Fruit fly (Drosophila melanogaster) whole organism, embryonic: ENCODE data around the gene Targ3.

Source experiments
- Abd-B ChIP-seq: fragments of 200-800 bp; sonication (Bioruptor generic); optimal IDR thresholded peaks from 2 replicates; lab custom pipeline; 2018; ENCODE audit warnings: missing biosample characterization, mild to moderate bottlenecking, missing genetic modification characterization, moderate library complexity
- CG10267 ChIP-seq: fragments of 200-800 bp; sonication (Bioruptor generic); optimal IDR thresholded peaks from 2 replicates; lab custom pipeline; 2018; ENCODE audit warnings: missing biosample characterization, mild to moderate bottlenecking, missing genetic modification characterization, moderate library complexity
- CG10321 ChIP-seq: fragments of 200-800 bp; sonication (Bioruptor generic); IDR thresholded peaks from 2 replicates; pipeline ENCODE4 v1.3.6; 2022; ENCODE audit warnings: missing biosample characterization, missing genetic modification characterization
- CG11560 ChIP-seq: fragments of 200-800 bp; sonication (Bioruptor generic); IDR thresholded peaks from 3 replicates; pipeline ENCODE4 v1.3.6; 2022; ENCODE audit warnings: missing biosample characterization, missing genetic modification characterization
- CG12071 ChIP-seq: fragments of 200-800 bp; sonication (Bioruptor generic); optimal IDR thresholded peaks from 3 replicates; lab custom pipeline; 2018; ENCODE audit warnings: missing biosample characterization, mild to moderate bottlenecking, missing genetic modification characterization
- CG12219 ChIP-seq: fragments of 200-800 bp; sonication (Bioruptor generic); optimal IDR thresholded peaks from 3 replicates; lab custom pipeline; 2018; ENCODE audit warnings: missing biosample characterization, mild to moderate bottlenecking, missing genetic modification characterization
- CG12391 ChIP-seq: fragments of 200-800 bp; sonication (Bioruptor generic); optimal IDR thresholded peaks from 3 replicates; lab custom pipeline; 2018; ENCODE audit warnings: missing biosample characterization, mild to moderate bottlenecking, missing genetic modification characterization, moderate library complexity
- CG14050 ChIP-seq: fragments of 200-800 bp; sonication (Bioruptor generic); IDR thresholded peaks from 3 replicates; pipeline ENCODE4 v1.3.6; 2022; ENCODE audit warnings: missing biosample characterization, missing genetic modification characterization
- CG16863 ChIP-seq: fragments of 200-800 bp; sonication (Bioruptor generic); optimal IDR thresholded peaks from 3 replicates; lab custom pipeline; 2016; ENCODE audit warnings: missing biosample characterization, missing genetic modification characterization
- CG17359 ChIP-seq: fragments of 200-800 bp; sonication (Bioruptor generic); optimal IDR thresholded peaks from 3 replicates; lab custom pipeline; 2018; ENCODE audit warnings: missing biosample characterization, mild to moderate bottlenecking, missing genetic modification characterization, moderate library complexity
- CG18619 ChIP-seq: fragments of 200-800 bp; sonication (Bioruptor generic); optimal IDR thresholded peaks from 3 replicates; lab custom pipeline; 2017; ENCODE audit warnings: missing biosample characterization, mild to moderate bottlenecking, missing genetic modification characterization
- CG2116 ChIP-seq: fragments of 200-800 bp; sonication (Bioruptor generic); optimal IDR thresholded peaks from 3 replicates; lab custom pipeline; 2018; ENCODE audit warnings: missing biosample characterization, mild to moderate bottlenecking, missing genetic modification characterization
- CG3847 ChIP-seq: fragments of 200-800 bp; sonication (Bioruptor generic); IDR thresholded peaks from 2 replicates; pipeline ENCODE4 v1.3.6; 2022; ENCODE audit warnings: missing biosample characterization, missing genetic modification characterization
- CG4328 ChIP-seq: fragments of 200-800 bp; sonication (Bioruptor generic); optimal IDR thresholded peaks from 3 replicates; lab custom pipeline; 2017; ENCODE audit warnings: missing biosample characterization, missing genetic modification reagents, missing genetic modification characterization
- CG6683 ChIP-seq: fragments of 200-800 bp; sonication (Bioruptor generic); optimal IDR thresholded peaks from 2 replicates; lab custom pipeline; 2017; ENCODE audit warnings: missing biosample characterization, mild to moderate bottlenecking, missing genetic modification characterization, missing genetic modification reagents
- CG7372 ChIP-seq: fragments of 200-800 bp; sonication (Bioruptor generic); IDR thresholded peaks from 2 replicates; pipeline ENCODE4 v1.3.6; 2022; ENCODE audit warnings: missing biosample characterization, missing genetic modification characterization
- CG9727 ChIP-seq: fragments of 200-800 bp; sonication (Bioruptor generic); optimal IDR thresholded peaks from 3 replicates; lab custom pipeline; 2017; ENCODE audit warnings: missing biosample characterization, mild to moderate bottlenecking, missing genetic modification characterization
- CG9797 ChIP-seq: fragments of 200-800 bp; sonication (Bioruptor generic); optimal IDR thresholded peaks from 3 replicates; lab custom pipeline; 2018; ENCODE audit warnings: missing biosample characterization, mild to moderate bottlenecking, missing genetic modification characterization
- D19B ChIP-seq: fragments of 200-800 bp; sonication (Bioruptor generic); optimal IDR thresholded peaks from 2 replicates; lab custom pipeline; 2017; ENCODE audit warnings: missing biosample characterization, mild to moderate bottlenecking, missing genetic modification characterization
- HHEX ChIP-seq: fragments of 200-800 bp; sonication (Bioruptor generic); optimal IDR thresholded peaks from 3 replicates; lab custom pipeline; 2017; ENCODE audit warnings: missing biosample characterization, mild to moderate bottlenecking, missing genetic modification characterization, missing genetic modification reagents
- Hey ChIP-seq: fragments of 200-800 bp; sonication (Bioruptor generic); optimal IDR thresholded peaks from 3 replicates; lab custom pipeline; 2018; ENCODE audit warnings: missing biosample characterization, mild to moderate bottlenecking, missing genetic modification characterization
- Hr51 ChIP-seq, 2 experiments: fragments of 200-800 bp; sonication (Bioruptor generic); optimal IDR thresholded peaks; 2 replicates in 1 of 2; 3 replicates in 1 of 2; lab custom pipeline; 2016 to 2018; ENCODE audit warnings: missing biosample characterization in 2 of 2, missing genetic modification characterization in 2 of 2, mild to moderate bottlenecking in 1 of 2, moderate library complexity in 1 of 2
- Hr78 ChIP-seq, 2 experiments: fragments of 200-800 bp in 1 of 2; fragments of >200 bp in 1 of 2; sonication (Bioruptor generic) in 1 of 2; optimal IDR thresholded peaks; 2 replicates each; lab custom pipeline; 2017 to 2019; ENCODE audit warnings: missing biosample characterization in 2 of 2, missing genetic modification characterization in 2 of 2, mild to moderate bottlenecking in 1 of 2, moderate library complexity in 1 of 2
- Kr ChIP-seq: fragments of 200-800 bp; sonication (Bioruptor generic); optimal IDR thresholded peaks from 2 replicates; lab custom pipeline; 2017; ENCODE audit warnings: missing biosample characterization, mild to moderate bottlenecking, missing genetic modification characterization
- Med ChIP-seq: fragments of 200-800 bp; sonication (Bioruptor generic); peaks from one replicate; lab custom pipeline; 2016; ENCODE audit warnings: missing biosample characterization, missing genetic modification characterization, mild to moderate bottlenecking, inconsistent platforms, moderate library complexity
- Mes4 ChIP-seq: fragments of 200-800 bp; sonication (Bioruptor generic); optimal IDR thresholded peaks from 2 replicates; lab custom pipeline; 2016; ENCODE audit warnings: missing biosample characterization, missing genetic modification characterization
- Mrtf ChIP-seq: fragments of 200-800 bp; sonication (Bioruptor generic); IDR thresholded peaks from 3 replicates; pipeline ENCODE4 v1.3.6; 2022; ENCODE audit warnings: missing biosample characterization, missing genetic modification characterization
- Neu2 ChIP-seq: fragments of 200-800 bp; sonication (Bioruptor generic); optimal IDR thresholded peaks from 3 replicates; lab custom pipeline; 2016; ENCODE audit warnings: missing biosample characterization, missing genetic modification characterization, borderline replicate concordance
- Nf-YC ChIP-seq: fragments of 200-800 bp; optimal IDR thresholded peaks from 3 replicates; lab custom pipeline; 2019; ENCODE audit warnings: missing biosample characterization, mild to moderate bottlenecking, missing genetic modification characterization, moderate library complexity
- Oaz ChIP-seq: fragments of 200-800 bp; sonication (Bioruptor generic); IDR thresholded peaks from 2 replicates; pipeline ENCODE4 v1.3.6; 2022; ENCODE audit warnings: missing biosample characterization, missing genetic modification characterization
- Poxn ChIP-seq: fragments of 200-800 bp; sonication (Bioruptor generic); IDR thresholded peaks from 2 replicates; pipeline ENCODE4 v1.3.6; 2022; ENCODE audit warnings: missing biosample characterization, missing genetic modification characterization
- Taf1 ChIP-seq: fragments of 200-800 bp; sonication (Bioruptor generic); IDR thresholded peaks from 2 replicates; pipeline ENCODE4 v1.3.6; 2022; ENCODE audit warnings: missing biosample characterization, missing genetic modification characterization
- Usf ChIP-seq: fragments of 200-800 bp; sonication (Bioruptor generic); optimal IDR thresholded peaks from 2 replicates; lab custom pipeline; 2017; ENCODE audit warnings: missing genotype, missing biosample characterization, missing genetic modification characterization
- Vsx1 ChIP-seq: fragments of 200-800 bp; sonication (Bioruptor generic); optimal IDR thresholded peaks from 2 replicates; lab custom pipeline; 2017; ENCODE audit warnings: missing biosample characterization, mild to moderate bottlenecking, missing genetic modification characterization, missing genetic modification reagents
- aop ChIP-seq: fragments of 200-800 bp; sonication (Bioruptor generic); IDR thresholded peaks from 2 replicates; pipeline ENCODE4 v1.3.6; 2022; ENCODE audit warnings: missing biosample characterization, missing genetic modification characterization
- cas ChIP-seq: fragments of 200-800 bp; sonication (Bioruptor generic); IDR thresholded peaks from 2 replicates; pipeline ENCODE4 v1.3.6; 2022; ENCODE audit warnings: missing biosample characterization, missing genetic modification characterization
- dm ChIP-seq: fragments of 200-800 bp; sonication (Bioruptor generic); optimal IDR thresholded peaks from 3 replicates; lab custom pipeline; 2016; ENCODE audit warnings: missing biosample characterization, missing genetic modification characterization
- dysf ChIP-seq: fragments of 200-800 bp; sonication (Bioruptor generic); IDR thresholded peaks from 3 replicates; pipeline ENCODE4 v1.3.6; 2022; ENCODE audit warnings: missing biosample characterization, missing genetic modification characterization
- fd96Cb ChIP-seq: fragments of 200-800 bp; sonication (Bioruptor generic); optimal IDR thresholded peaks from 2 replicates; lab custom pipeline; 2018; ENCODE audit warnings: missing biosample characterization, mild to moderate bottlenecking, missing genetic modification characterization, moderate library complexity
- ftz-f1 ChIP-seq: fragments of 200-800 bp; sonication (Bioruptor generic); optimal IDR thresholded peaks from 2 replicates; lab custom pipeline; 2016; ENCODE audit warnings: missing biosample characterization, missing genetic modification characterization
- ham ChIP-seq: fragments of 200-800 bp; sonication (Bioruptor generic); IDR thresholded peaks from 2 replicates; pipeline ENCODE4 v1.3.6; 2022; ENCODE audit warnings: missing biosample characterization, missing genetic modification characterization
- hb ChIP-seq: fragments of 200-800 bp; sonication (Bioruptor generic); IDR thresholded peaks from 3 replicates; pipeline ENCODE4 v1.3.6; 2022; ENCODE audit warnings: missing biosample characterization, missing genetic modification characterization; ENCODE audit not compliant: partially characterized antibody
- mld ChIP-seq: fragments of 200-800 bp; sonication (Bioruptor generic); IDR thresholded peaks from 3 replicates; pipeline ENCODE4 v1.3.6; 2022; ENCODE audit warnings: missing biosample characterization, missing genetic modification characterization; ENCODE audit not compliant: partially characterized antibody
- otp ChIP-seq: fragments of 200-800 bp; sonication (Bioruptor generic); IDR thresholded peaks from 3 replicates; pipeline ENCODE4, ENCODE4 v1.3.6; 2022; ENCODE audit warnings: missing biosample characterization, missing genetic modification characterization
- phol ChIP-seq: fragments of 200-800 bp; sonication (Bioruptor generic); optimal IDR thresholded peaks from 3 replicates; lab custom pipeline; 2018; ENCODE audit warnings: missing biosample characterization, mild to moderate bottlenecking, missing genetic modification characterization, moderate library complexity
- sna ChIP-seq: fragments of 200-800 bp; sonication (Bioruptor generic); IDR thresholded peaks from 2 replicates; pipeline ENCODE4 v1.3.6; 2022; ENCODE audit warnings: missing biosample characterization, missing genetic modification characterization; ENCODE audit not compliant: partially characterized antibody
- sqz ChIP-seq: fragments of 200-800 bp; sonication (Bioruptor generic); optimal IDR thresholded peaks from 3 replicates; lab custom pipeline; 2018; ENCODE audit warnings: missing biosample characterization, mild to moderate bottlenecking, missing genetic modification characterization
- ssp ChIP-seq: fragments of 200-800 bp; sonication (Bioruptor generic); IDR thresholded peaks from 2 replicates; pipeline ENCODE4 v1.3.6; 2022; ENCODE audit warnings: missing biosample characterization, missing genetic modification characterization
- twi ChIP-seq: fragments of 200-800 bp; optimal IDR thresholded peaks from 2 replicates; lab custom pipeline; 2019; ENCODE audit warnings: missing biosample characterization, mild to moderate bottlenecking, missing genetic modification characterization, moderate library complexity
- wor ChIP-seq: fragments of 200-800 bp; sonication (Bioruptor generic); IDR thresholded peaks from 2 replicates; pipeline ENCODE4 v1.3.6; 2022; ENCODE audit warnings: missing biosample characterization, missing genetic modification characterization

The Targ3 gene

DNA sequence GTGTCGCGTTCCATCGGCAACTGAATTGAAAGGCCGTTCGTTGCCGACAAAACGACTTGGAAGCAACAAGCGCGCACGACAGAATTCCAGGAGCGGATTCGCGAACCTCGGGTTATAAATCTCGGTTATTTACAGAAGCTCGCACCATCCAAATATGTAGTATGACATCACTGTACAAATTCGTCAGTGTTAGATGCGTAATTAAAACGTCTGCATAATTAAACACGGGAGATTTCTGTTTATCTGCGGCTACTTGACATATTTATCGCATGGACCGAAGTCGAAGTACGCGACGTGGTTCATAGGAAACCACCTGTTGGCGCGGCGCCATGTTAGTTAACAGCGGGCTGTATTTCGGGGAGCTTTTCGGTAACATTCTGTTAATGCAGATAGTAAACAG is 24.7 kb upstream of the Targ3 start, which contains the start of gene Ac78C (continued):
- TF ChIP-seq CG4328: peak; percentile 90
- TF ChIP-seq CG9797 (GFP tag; lab: Kevin White, UChicago): no peak
- no peak for TF ChIP-seq aop (GFP tag; lab: Robert Waterston, UW)
- TF ChIP-seq CG10267 (tag; lab: Kevin White, UChicago): no peak
- TF ChIP-seq twi (tag; lab: Kevin White, UChicago): no peak
- peak; percentile 82 for TF ChIP-seq CG12219 (GFP tag; lab: Kevin White, UChicago)
- TF ChIP-seq Kr (GFP tag; lab: Kevin White, UChicago): no peak
- TF ChIP-seq sna (GFP tag; lab: Robert Waterston, UW): no peak
- peak; percentile 86 for TF ChIP-seq CG6683 (GFP tag; lab: Kevin White, UChicago)
- TF ChIP-seq HHEX (GFP tag; lab: Kevin White, UChicago): peak; percentile 91
- TF ChIP-seq fd96Cb (tag; lab: Kevin White, UChicago): peak; percentile 74
- TF ChIP-seq Hr51 (GFP tag; optimal IDR thresholded peaks at IDR 0.05; lab: Kevin White, UChicago): peak; percentile 73 to 82
- TF ChIP-seq dm (GFP tag; lab: Kevin White, UChicago): peak; percentile 63
- TF ChIP-seq CG2116 (GFP tag; lab: Kevin White, UChicago): no peak
- peak; percentile 45; the same call in 2 of the 3 replicates for TF ChIP-seq CG11560 (tag; lab: Robert Waterston, UW)
- TF ChIP-seq Vsx1 (GFP tag; lab: Kevin White, UChicago): peak; percentile 17
- peak; percentile 92 for TF ChIP-seq dysf (GFP tag; lab: Robert Waterston, UW)
- TF ChIP-seq CG7372: peak; percentile 83
- TF ChIP-seq Oaz (GFP tag; lab: Robert Waterston, UW): peak; percentile 61; the same call in 1 of the 2 replicates
- TF ChIP-seq wor (GFP tag; lab: Robert Waterston, UW): peak; percentile 49; the same call in 1 of the 2 replicates
- peak; percentile 100 for TF ChIP-seq Med (GFP tag; lab: Kevin White, UChicago)
- peak; percentile 53 for TF ChIP-seq Mes4 (GFP tag; lab: Kevin White, UChicago)
- peak; percentile 81 for TF ChIP-seq CG14050
- peak; percentile 63 for TF ChIP-seq ssp (GFP tag; lab: Robert Waterston, UW)
- TF ChIP-seq CG3847 (GFP tag; lab: Robert Waterston, UW): peak; percentile 88
- peak; percentile 80 for TF ChIP-seq D19B
- TF ChIP-seq Abd-B: peak; percentile 79
- peak; percentile 65; the same call in 2 of the 3 replicates for TF ChIP-seq otp (GFP tag; lab: Robert Waterston, UW)
- TF ChIP-seq CG16863 (GFP tag; lab: Kevin White, UChicago): peak; percentile 83
- TF ChIP-seq hb (GFP tag; lab: Robert Waterston, UW): no peak
- TF ChIP-seq Hr78 (GFP tag; optimal IDR thresholded peaks at IDR 0.05; lab: Kevin White, UChicago): no peak
- TF ChIP-seq Neu2: peak; percentile 7
- TF ChIP-seq ftz-f1: peak; percentile 36
- TF ChIP-seq CG18619 (GFP tag; lab: Kevin White, UChicago): peak; percentile 77
- no peak for TF ChIP-seq mld
- peak; percentile 48 for TF ChIP-seq Usf (GFP tag; lab: Kevin White, UChicago)
- peak; percentile 22 for TF ChIP-seq sqz
- peak; percentile 84 for TF ChIP-seq Taf1
- TF ChIP-seq CG17359 (tag; lab: Kevin White, UChicago): peak; percentile 88
- TF ChIP-seq CG12071 (GFP tag; lab: Kevin White, UChicago): peak; percentile 95
- TF ChIP-seq Poxn: peak; percentile 77
- TF ChIP-seq Nf-YC: peak; percentile 77
- TF ChIP-seq Mrtf (GFP tag; lab: Robert Waterston, UW): peak; percentile 87
- TF ChIP-seq CG10321: peak; percentile 53
- peak; percentile 66 for TF ChIP-seq phol
- TF ChIP-seq Hey: peak; percentile 82
- TF ChIP-seq CG12391: no peak
- peak; percentile 42; the same call in 1 of the 2 replicates for TF ChIP-seq ham
- peak; percentile 14 for TF ChIP-seq CG9727 (GFP tag; lab: Kevin White, UChicago)
- TF ChIP-seq cas (GFP tag; lab: Robert Waterston, UW): peak; percentile 70
